Worm (Caenorhabditis elegans): ENCODE results near the gene C34C12.8.

DNA sequence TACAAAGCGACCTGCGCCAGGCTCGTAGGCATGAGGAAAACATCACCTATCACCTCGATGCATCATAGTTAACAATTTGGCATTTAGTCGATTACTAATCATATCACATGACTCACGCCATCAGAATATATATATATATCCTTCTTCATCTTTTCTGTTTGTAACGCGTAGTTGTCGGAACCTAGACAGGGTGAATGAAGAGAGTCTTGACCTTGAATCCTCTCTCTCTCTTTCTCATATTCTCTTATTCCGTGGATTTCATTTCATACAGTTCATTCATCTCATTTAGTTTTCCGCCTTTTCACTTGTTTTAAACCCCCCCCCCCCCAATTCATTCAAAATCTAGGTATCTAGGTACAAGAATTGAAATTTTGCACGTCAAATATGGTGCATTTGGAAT lies 20.0 kb downstream of the C34C12.8 start:
- no peak for TF ChIP-seq T22C8.4 (GFP tag; IDR thresholded peaks at IDR 0.05)
- TF ChIP-seq flt-1 (GFP tag; IDR thresholded peaks at IDR 0.05): no peak
- TF ChIP-seq ztf-23 (GFP tag; IDR thresholded peaks at IDR 0.05): no peak

Measured in whole organism, midembryonic.